Worm (Caenorhabditis elegans) whole organism, L3 larva: ENCODE data around the gene F36G3.2.
A peak's percentile ranks its signal among the peaks of the same experiment; 100 is the strongest.

Source experiments
- ZK546.5 ChIP-seq: sonication (generic microtip); optimal IDR thresholded peaks from 2 replicates; lab custom pipeline; 2017; ENCODE audit warnings: missing biosample characterization, missing genetic modification characterization
- ceh-16 ChIP-seq: sonication (generic microtip); optimal IDR thresholded peaks from 2 replicates; lab custom pipeline; 2017; ENCODE audit warnings: missing biosample characterization, missing genetic modification characterization
- ceh-28 ChIP-seq: fragments of 150-350 bp; optimal IDR thresholded peaks from 2 replicates; lab custom pipeline; 2014; ENCODE audit warnings: missing biosample characterization, missing genetic modification reagents, missing genetic modification characterization
- ceh-82 ChIP-seq: fragments of 150-350 bp; optimal IDR thresholded peaks from 2 replicates; lab custom pipeline; 2014; ENCODE audit warnings: missing biosample characterization, missing genetic modification characterization
- ceh-9 ChIP-seq: sonication (generic microtip); optimal IDR thresholded peaks from 2 replicates; lab custom pipeline; 2018; ENCODE audit warnings: missing biosample characterization, missing genetic modification characterization
- daf-12 ChIP-seq: fragments of 150-350 bp; optimal IDR thresholded peaks from 2 replicates; lab custom pipeline; 2014; ENCODE audit warnings: missing biosample characterization, missing genetic modification reagents, missing genetic modification characterization
- elt-1 ChIP-seq: fragments of 150-350 bp; optimal IDR thresholded peaks from 2 replicates; lab custom pipeline; 2014; ENCODE audit warnings: missing biosample characterization, missing genetic modification characterization
- elt-2 ChIP-seq: sonication (generic microtip); optimal IDR thresholded peaks from 2 replicates; lab custom pipeline; 2016; ENCODE audit warnings: missing genetic modification reagents, mild to moderate bottlenecking, missing genetic modification characterization, missing compliant biosample characterization
- elt-3 ChIP-seq, 3 experiments: fragments of 150-350 bp in 1 of 3; sonication (generic microtip) in 2 of 3; optimal IDR thresholded peaks; 2 replicates in 2 of 3; 4 replicates in 1 of 3; lab custom pipeline; 2014 to 2017; ENCODE audit warnings: missing biosample characterization in 3 of 3, missing genetic modification characterization in 3 of 3
- eor-1 ChIP-seq, 2 experiments: fragments of 150-350 bp; optimal IDR thresholded peaks; 2 replicates each; lab custom pipeline; 2014 to 2018; ENCODE audit warnings: missing biosample characterization in 2 of 2, missing genetic modification characterization in 2 of 2
- fkh-10 ChIP-seq: sonication (generic microtip); optimal IDR thresholded peaks from 2 replicates; lab custom pipeline; 2017; ENCODE audit warnings: missing biosample characterization, missing genetic modification reagents, missing genetic modification characterization
- fkh-2 ChIP-seq: fragments of 150-350 bp; optimal IDR thresholded peaks from 2 replicates; lab custom pipeline; 2014; ENCODE audit warnings: missing biosample characterization, missing genetic modification reagents, missing genetic modification characterization
- hmg-11 ChIP-seq: sonication (generic microtip); optimal IDR thresholded peaks from 2 replicates; lab custom pipeline; 2016; ENCODE audit warnings: missing genetic modification characterization, missing compliant biosample characterization
- lin-39 ChIP-seq: fragments of 150-350 bp; optimal IDR thresholded peaks from 2 replicates; lab custom pipeline; 2018; ENCODE audit warnings: missing biosample characterization, missing genetic modification reagents, missing genetic modification characterization
- mdl-1 ChIP-seq: fragments of 150-350 bp; optimal IDR thresholded peaks from 2 replicates; lab custom pipeline; 2014; ENCODE audit warnings: missing biosample characterization, missing genetic modification characterization
- mml-1 ChIP-seq: fragments of 150-350 bp; sonication (generic microtip); optimal IDR thresholded peaks from 3 replicates; lab custom pipeline; 2014; ENCODE audit warnings: missing biosample characterization, missing genetic modification characterization
- nfya-1 ChIP-seq: sonication (generic microtip); optimal IDR thresholded peaks from 2 replicates; lab custom pipeline; 2017; ENCODE audit warnings: missing genetic modification characterization, mild to moderate bottlenecking, missing compliant biosample characterization, antibody characterized with exemption, moderate library complexity; ENCODE audit not compliant: insufficient read depth
- nhr-11 ChIP-seq: fragments of 150-350 bp; optimal IDR thresholded peaks from 2 replicates; lab custom pipeline; 2014; ENCODE audit warnings: missing biosample characterization, missing genetic modification characterization
- nhr-12 ChIP-seq: fragments of 150-350 bp; optimal IDR thresholded peaks from 2 replicates; lab custom pipeline; 2014; ENCODE audit warnings: missing biosample characterization, missing genetic modification characterization
- nhr-23 ChIP-seq: fragments of 150-350 bp; optimal IDR thresholded peaks from 2 replicates; lab custom pipeline; 2014; ENCODE audit warnings: missing biosample characterization, missing genetic modification reagents, missing genetic modification characterization
- nhr-237 ChIP-seq: fragments of 150-350 bp; optimal IDR thresholded peaks from 2 replicates; lab custom pipeline; 2014; ENCODE audit warnings: missing biosample characterization, missing genetic modification characterization
- nhr-25 ChIP-seq: sonication (generic microtip); optimal IDR thresholded peaks from 2 replicates; lab custom pipeline; 2017; ENCODE audit warnings: missing biosample characterization, missing genetic modification characterization
- nhr-43 ChIP-seq: sonication (generic microtip); optimal IDR thresholded peaks from 2 replicates; lab custom pipeline; 2016; ENCODE audit warnings: mild to moderate bottlenecking, missing genetic modification characterization, missing compliant biosample characterization; ENCODE audit not compliant: poor library complexity, severe bottlenecking
- nhr-77 ChIP-seq: fragments of 150-350 bp; optimal IDR thresholded peaks from 2 replicates; lab custom pipeline; 2014; ENCODE audit warnings: missing biosample characterization, missing genetic modification characterization
- pha-4 ChIP-seq: fragments of 150-350 bp; optimal IDR thresholded peaks from 2 replicates; lab custom pipeline; 2014; ENCODE audit warnings: missing biosample characterization, missing genetic modification reagents, missing genetic modification characterization
- pqm-1 ChIP-seq: fragments of 150-350 bp; optimal IDR thresholded peaks from 2 replicates; lab custom pipeline; 2017; ENCODE audit warnings: missing biosample characterization, missing genetic modification characterization, inconsistent platforms
- snpc-4 ChIP-seq: fragments of 150-350 bp; optimal IDR thresholded peaks from 2 replicates; lab custom pipeline; 2014; ENCODE audit warnings: missing biosample characterization, missing genetic modification characterization
- tbx-2 ChIP-seq: sonication (generic microtip); optimal IDR thresholded peaks from 2 replicates; lab custom pipeline; 2016; ENCODE audit warnings: mild to moderate bottlenecking, missing genetic modification characterization, missing compliant biosample characterization
- unc-62 ChIP-seq: fragments of 150-350 bp; sonication (generic microtip); optimal IDR thresholded peaks from 4 replicates; lab custom pipeline; 2014; ENCODE audit warnings: missing biosample characterization, missing genetic modification reagents, missing genetic modification characterization
- zag-1 ChIP-seq: fragments of 150-350 bp; optimal IDR thresholded peaks from 2 replicates; lab custom pipeline; 2014; ENCODE audit warnings: missing biosample characterization, missing genetic modification characterization
- ztf-11 ChIP-seq: fragments of 150-350 bp; optimal IDR thresholded peaks from 2 replicates; lab custom pipeline; 2014; ENCODE audit warnings: missing biosample characterization, missing genetic modification characterization
- ztf-4 ChIP-seq: fragments of 150-350 bp; optimal IDR thresholded peaks from 2 replicates; lab custom pipeline; 2014; ENCODE audit warnings: missing biosample characterization, missing genetic modification characterization

Gene F36G3.2

ce11 chrX:9798530-9798929 is 4.5 kb upstream of the F36G3.2 start, which contains the start of gene F36G3.3:
Gene F36G3.3 (plus strand): TSS chrX:9798835.
- no peak for TF ChIP-seq snpc-4 (tag; lab: Kevin White, UChicago)
- TF ChIP-seq lin-39 (tag; lab: Kevin White, UChicago), result peak; percentile 83
- no peak for TF ChIP-seq elt-2 (tag; lab: Kevin White, UChicago)
- peak; percentile 13 for TF ChIP-seq nfya-1 (tag; lab: Kevin White, UChicago)
- TF ChIP-seq unc-62 (GFP tag; lab: Kevin White, UChicago), result no peak
- TF ChIP-seq ztf-11 (tag; lab: Kevin White, UChicago), result no peak
- no peak for TF ChIP-seq fkh-2 (tag; lab: Kevin White, UChicago)
- no peak for TF ChIP-seq zag-1 (tag; lab: Kevin White, UChicago)
- TF ChIP-seq fkh-10 (GFP tag; lab: Kevin White, UChicago), result peak; percentile 35
- no peak for TF ChIP-seq nhr-11 (tag; lab: Kevin White, UChicago)
- TF ChIP-seq nhr-12 (tag; lab: Kevin White, UChicago), result no peak

ce11 chrX:9796063-9796462 is 2.0 kb upstream of the F36G3.2 start:
- no peak for TF ChIP-seq ztf-11 (tag; lab: Kevin White, UChicago)
- TF ChIP-seq fkh-2 (tag; lab: Kevin White, UChicago), result no peak
- no peak for TF ChIP-seq ceh-16 (tag; lab: Kevin White, UChicago)
- no peak for TF ChIP-seq pha-4
- TF ChIP-seq nhr-43 (tag; lab: Kevin White, UChicago), result no peak
- no peak for TF ChIP-seq ZK546.5 (tag; lab: Kevin White, UChicago)
- TF ChIP-seq tbx-2 (tag; lab: Kevin White, UChicago), result no peak
- TF ChIP-seq pqm-1 (tag; lab: Kevin White, UChicago), result no peak
- no peak for TF ChIP-seq nfya-1 (tag; lab: Kevin White, UChicago)
- TF ChIP-seq, all 47 proteins: peak for 0

- TF ChIP-seq daf-12 (tag; lab: Kevin White, UChicago), result no peak
- peak; percentile 62 for TF ChIP-seq elt-2 (tag; lab: Kevin White, UChicago)
These were observed 1.5 kb upstream of the F36G3.2 start for ce11 chrX:9795579-9795978.

DNA sequence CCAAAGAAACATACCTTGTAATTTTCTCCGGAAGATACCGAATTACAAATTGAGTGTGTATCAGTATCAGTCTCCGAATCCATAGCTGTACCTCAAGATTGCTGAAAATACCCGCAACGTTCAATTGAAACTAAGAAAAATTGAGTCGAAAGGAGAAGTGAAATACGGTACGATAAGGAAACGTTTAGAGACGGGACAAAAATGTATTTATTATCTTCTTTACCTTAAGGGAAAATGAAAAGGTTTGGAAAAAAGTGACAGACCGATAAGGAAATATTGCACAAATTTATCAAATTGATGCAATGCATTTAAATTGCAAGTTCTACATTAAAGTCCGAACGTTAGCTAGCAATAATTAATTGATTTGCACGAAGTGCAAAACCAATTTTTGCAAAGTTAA is 5.0 kb downstream of the F36G3.2 start, which contains the start of gene F36G3.1:
Gene F36G3.1, minus strand, starts transcription at position 101 of the 400 bp plus-strand sequence.
- TF ChIP-seq ztf-4 (tag; lab: Kevin White, UChicago) (no peak), elt-1 (no peak)

- no peak for TF ChIP-seq nhr-11 (tag; lab: Kevin White, UChicago)
- no peak for TF ChIP-seq snpc-4 (tag; lab: Kevin White, UChicago)
- TF ChIP-seq mml-1 (tag; lab: Kevin White, UChicago), result no peak
- TF ChIP-seq nhr-25, result peak; percentile 33
- TF ChIP-seq ceh-9 (tag; lab: Kevin White, UChicago), result no peak
- TF ChIP-seq nhr-237, result no peak
- peak; percentile 64 for TF ChIP-seq nhr-23 (tag; lab: Kevin White, UChicago)
- peak; percentile 15 for TF ChIP-seq pha-4
- no peak for TF ChIP-seq ceh-28
- TF ChIP-seq pqm-1 (tag; lab: Kevin White, UChicago), result no peak
- TF ChIP-seq mdl-1 (tag; lab: Kevin White, UChicago), result no peak
- TF ChIP-seq elt-2 (tag; lab: Kevin White, UChicago), result no peak
These were observed 8.2 kb downstream of the F36G3.2 start for ce11 chrX:9785865-9786264.

- TF ChIP-seq elt-2 (tag; lab: Kevin White, UChicago), result peak; percentile 49
- TF ChIP-seq ceh-82, result no peak
- TF ChIP-seq eor-1 (tag; optimal IDR thresholded peaks at IDR 0.05; lab: Kevin White, UChicago), result no peak
- no peak for TF ChIP-seq elt-3 (tag; optimal IDR thresholded peaks at IDR 0.05; lab: Kevin White, UChicago)
- no peak for TF ChIP-seq lin-39 (tag; lab: Kevin White, UChicago)
- TF ChIP-seq hmg-11 (tag; lab: Kevin White, UChicago), result no peak
- TF ChIP-seq nhr-77 (tag; lab: Kevin White, UChicago), result no peak
- peak; percentile 48 for TF ChIP-seq pqm-1 (tag; lab: Kevin White, UChicago)
These were observed 11.6 kb downstream of the F36G3.2 start for ce11 chrX:9782389-9782939.
